1 fruit fly cellular context compared by ENCODE assay signal in genomic region chrX:9047725-9048384, dm6.
TF ChIP-seq lines count a peak whose summit lies in the region.

No protein-coding gene starts in this region.

TF ChIP-seq in whole organism, embryonic, 481 proteins besides CTCF, POLR2A, EP300 and RAD21 (continued from another document and continues in another):
- TF ChIP-seq CG14860 (GFP tag; IDR thresholded peaks at IDR 0.05; lab: Robert Waterston, UW; ENCODE audit: partially characterized antibody) (no peak), ems (GFP tag; optimal IDR thresholded peaks at IDR 0.05; lab: Kevin White, UChicago) (no peak), pzg (GFP tag; optimal IDR thresholded peaks at IDR 0.05; lab: Kevin White, UChicago) (no peak), stwl (tag; optimal IDR thresholded peaks at IDR 0.05; lab: Kevin White, UChicago) (no peak), Mrtf (GFP tag; IDR thresholded peaks at IDR 0.05; lab: Robert Waterston, UW) (no peak), Trl (optimal IDR thresholded peaks at IDR 0.05; lab: Kevin White, UChicago) (peak in 1 of 2 experiments; percentile 8), Trl (GFP tag; optimal IDR thresholded peaks at IDR 0.05; lab: Kevin White, UChicago) (no peak), E2f1 (GFP tag; IDR thresholded peaks at IDR 0.05; lab: Robert Waterston, UW) (peak; percentile 50; the same call in 1 of the 2 replicates), CG4424 (GFP tag; optimal IDR thresholded peaks at IDR 0.05; lab: Kevin White, UChicago) (peak; percentile 67), ind (GFP tag; optimal IDR thresholded peaks at IDR 0.05; lab: Kevin White, UChicago) (peak; percentile 34), CG7928 (GFP tag; optimal IDR thresholded peaks at IDR 0.05; lab: Kevin White, UChicago) (no peak), Aef1 (GFP tag; IDR thresholded peaks at IDR 0.05; lab: Robert Waterston, UW) (no peak), CG4282 (GFP tag; optimal IDR thresholded peaks at IDR 0.05; lab: Kevin White, UChicago) (no peak), ash1 (GFP tag; optimal IDR thresholded peaks at IDR 0.05; lab: Kevin White, UChicago) (no peak), fd102C (GFP tag; optimal IDR thresholded peaks at IDR 0.05; lab: Kevin White, UChicago) (no peak), NfI (GFP tag; optimal IDR thresholded peaks at IDR 0.05; lab: Kevin White, UChicago) (peak; percentile 10), org-1 (GFP tag; optimal IDR thresholded peaks at IDR 0.05; lab: Kevin White, UChicago) (peak; percentile 34), bigmax (GFP tag; optimal IDR thresholded peaks at IDR 0.05; lab: Kevin White, UChicago) (no peak), onecut (GFP tag; IDR thresholded peaks at IDR 0.05; lab: Robert Waterston, UW) (peak; percentile 49), YL-1 (GFP tag; optimal IDR thresholded peaks at IDR 0.05; lab: Kevin White, UChicago) (no peak), Camta (GFP tag; optimal IDR thresholded peaks at IDR 0.05; lab: Kevin White, UChicago) (peak; percentile 19), sim (GFP tag; IDR thresholded peaks at IDR 0.05; lab: Robert Waterston, UW) (peak; percentile 31; the same call in 1 of the 2 replicates), Sry-β (GFP tag; optimal IDR thresholded peaks at IDR 0.05; lab: Kevin White, UChicago) (no peak), crc (GFP tag; optimal IDR thresholded peaks at IDR 0.05; lab: Kevin White, UChicago) (no peak), lilli (GFP tag; optimal IDR thresholded peaks at IDR 0.05; lab: Kevin White, UChicago) (peak; percentile 34), CG13287 (GFP tag; IDR thresholded peaks at IDR 0.05; lab: Robert Waterston, UW; ENCODE audit: partially characterized antibody) (no peak), CG9727 (GFP tag; optimal IDR thresholded peaks at IDR 0.05; lab: Kevin White, UChicago) (peak; percentile 70), ttk (GFP tag; IDR thresholded peaks at IDR 0.05; lab: Robert Waterston, UW) (0 out of 2 replicates have a peak, but pooled peaks have one; percentile 4), ssp (GFP tag; IDR thresholded peaks at IDR 0.05; lab: Robert Waterston, UW) (0 out of 2 replicates have a peak, but pooled peaks have one; percentile 22), CG30020 (tag; optimal IDR thresholded peaks at IDR 0.05; lab: Kevin White, UChicago) (peak; percentile 35), CG12942 (GFP tag; optimal IDR thresholded peaks at IDR 0.05; lab: Kevin White, UChicago) (no peak), Kr (GFP tag; optimal IDR thresholded peaks at IDR 0.05; lab: Kevin White, UChicago) (peak; percentile 77), Sry-δ (GFP tag; optimal IDR thresholded peaks at IDR 0.05; lab: Kevin White, UChicago) (no peak), unpg (GFP tag; optimal IDR thresholded peaks at IDR 0.05; lab: Kevin White, UChicago) (peak; percentile 79), MTF-1 (GFP tag; optimal IDR thresholded peaks at IDR 0.05; lab: Kevin White, UChicago; ENCODE audit: borderline replicate concordance) (peak; percentile 5), az2 (GFP tag; optimal IDR thresholded peaks at IDR 0.05; lab: Kevin White, UChicago) (peak; percentile 63), CG14965 (GFP tag; optimal IDR thresholded peaks at IDR 0.05; lab: Kevin White, UChicago; ENCODE audit: borderline replicate concordance) (no peak), gsb-n (tag; optimal IDR thresholded peaks at IDR 0.05; lab: Kevin White, UChicago) (peak; percentile 91), p53 (GFP tag; optimal IDR thresholded peaks at IDR 0.05; lab: Kevin White, UChicago) (no peak), CG10462 (GFP tag; optimal IDR thresholded peaks at IDR 0.05; lab: Kevin White, UChicago) (no peak), CG42726 (GFP tag; IDR thresholded peaks at IDR 0.05; lab: Robert Waterston, UW; ENCODE audit: partially characterized antibody) (no peak), CG7786 (GFP tag; optimal IDR thresholded peaks at IDR 0.05; lab: Kevin White, UChicago) (no peak), Asciz (GFP tag; optimal IDR thresholded peaks at IDR 0.05; lab: Kevin White, UChicago) (peak; percentile 60), CG7839 (tag; optimal IDR thresholded peaks at IDR 0.05; lab: Kevin White, UChicago) (peak; percentile 82), disco-r (GFP tag; optimal IDR thresholded peaks at IDR 0.05; lab: Kevin White, UChicago) (no peak), tgo (GFP tag; IDR thresholded peaks at IDR 0.05; lab: Robert Waterston, UW) (peak; percentile 31; the same call in 1 of the 3 replicates), crol (GFP tag; IDR thresholded peaks at IDR 0.05; lab: Robert Waterston, UW) (peak; percentile 99), sens (GFP tag; lab: Kevin White, UChicago) (peak; percentile 95), dysf (GFP tag; IDR thresholded peaks at IDR 0.05; lab: Robert Waterston, UW) (peak; percentile 48; the same call in 2 of the 3 replicates), CG3065 (GFP tag; optimal IDR thresholded peaks at IDR 0.05; lab: Kevin White, UChicago) (peak; percentile 17), abd-A (tag; optimal IDR thresholded peaks at IDR 0.05; lab: Kevin White, UChicago) (no peak), cas (GFP tag; IDR thresholded peaks at IDR 0.05; lab: Robert Waterston, UW) (no peak), CG11695 (GFP tag; IDR thresholded peaks at IDR 0.05; lab: Robert Waterston, UW) (0 out of 3 replicates have a peak, but pooled peaks have one; percentile 65), slp2 (GFP tag; optimal IDR thresholded peaks at IDR 0.05; lab: Kevin White, UChicago) (no peak), ase (GFP tag; IDR thresholded peaks at IDR 0.05; lab: Robert Waterston, UW) (no peak), Dref (GFP tag; IDR thresholded peaks at IDR 0.05; lab: Robert Waterston, UW) (no peak), Hand (GFP tag; optimal IDR thresholded peaks at IDR 0.05; lab: Kevin White, UChicago) (no peak), CG4360 (GFP tag; IDR thresholded peaks at IDR 0.05; lab: Robert Waterston, UW) (0 out of 2 replicates have a peak, but pooled peaks have one; percentile 28), Nf-YC (tag; optimal IDR thresholded peaks at IDR 0.05; lab: Kevin White, UChicago) (peak; percentile 55), toy (GFP tag; IDR thresholded peaks at IDR 0.05; lab: Robert Waterston, UW) (no peak), E2f2 (GFP tag; IDR thresholded peaks at IDR 0.05; lab: Robert Waterston, UW) (no peak), vnd (GFP tag; IDR thresholded peaks at IDR 0.05; lab: Robert Waterston, UW; ENCODE audit: partially characterized antibody) (no peak), bsh (GFP tag; optimal IDR thresholded peaks at IDR 0.05; lab: Kevin White, UChicago) (peak; percentile 58 to 87), Abd-B (GFP tag; optimal IDR thresholded peaks at IDR 0.05; lab: Kevin White, UChicago) (peak; percentile 31), en (GFP tag; optimal IDR thresholded peaks at IDR 0.05; lab: Kevin White, UChicago) (no peak), pb (GFP tag; optimal IDR thresholded peaks at IDR 0.05; lab: Kevin White, UChicago) (no peak), Hmx (GFP tag; optimal IDR thresholded peaks at IDR 0.05; lab: Kevin White, UChicago) (peak; percentile 3), sr (GFP tag; IDR thresholded peaks at IDR 0.05; lab: Robert Waterston, UW) (no peak), CG4707 (GFP tag; optimal IDR thresholded peaks at IDR 0.05; lab: Kevin White, UChicago) (peak; percentile 13), kay (GFP tag; optimal IDR thresholded peaks at IDR 0.05; lab: Kevin White, UChicago) (no peak), Neu2 (GFP tag; optimal IDR thresholded peaks at IDR 0.05; lab: Kevin White, UChicago; ENCODE audit: borderline replicate concordance) (no peak), CG2678 (tag; optimal IDR thresholded peaks at IDR 0.05; lab: Kevin White, UChicago) (peak; percentile 79), kni (GFP tag; optimal IDR thresholded peaks at IDR 0.05; lab: Kevin White, UChicago) (peak; percentile 100), Rfx (GFP tag; IDR thresholded peaks at IDR 0.05; lab: Robert Waterston, UW) (no peak), corto (GFP tag; optimal IDR thresholded peaks at IDR 0.05; lab: Kevin White, UChicago) (no peak), CG6272 (GFP tag; IDR thresholded peaks at IDR 0.05; lab: Robert Waterston, UW) (no peak), Dp (GFP tag; optimal IDR thresholded peaks at IDR 0.05; lab: Kevin White, UChicago) (no peak), H2.0 (GFP tag; IDR thresholded peaks at IDR 0.05; lab: Robert Waterston, UW) (0 out of 2 replicates have a peak, but pooled peaks have one; percentile 5), mld (GFP tag; IDR thresholded peaks at IDR 0.05; lab: Robert Waterston, UW; ENCODE audit: partially characterized antibody) (no peak), Dfd (GFP tag; optimal IDR thresholded peaks at IDR 0.05; lab: Kevin White, UChicago) (no peak), CG13624 (GFP tag; optimal IDR thresholded peaks at IDR 0.05; lab: Kevin White, UChicago) (no peak), CG10979 (tag; optimal IDR thresholded peaks at IDR 0.05; lab: Kevin White, UChicago) (peak; percentile 88), CG13296 (GFP tag; optimal IDR thresholded peaks at IDR 0.05; lab: Kevin White, UChicago) (peak; percentile 46), chif (GFP tag; optimal IDR thresholded peaks at IDR 0.05; lab: Kevin White, UChicago) (peak in 1 of 2 experiments; percentile 37), Fer2 (tag; optimal IDR thresholded peaks at IDR 0.05; lab: Kevin White, UChicago) (peak; percentile 6), run (tag; optimal IDR thresholded peaks at IDR 0.05; lab: Kevin White, UChicago) (peak; percentile 49), CG2116 (GFP tag; optimal IDR thresholded peaks at IDR 0.05; lab: Kevin White, UChicago) (peak; percentile 12), CG1529 (GFP tag; optimal IDR thresholded peaks at IDR 0.05; lab: Kevin White, UChicago) (peak; percentile 73), CG12104 (GFP tag; optimal IDR thresholded peaks at IDR 0.05; lab: Kevin White, UChicago) (no peak), CG15601 (tag; optimal IDR thresholded peaks at IDR 0.05; lab: Kevin White, UChicago) (peak; percentile 83), vfl (GFP tag; optimal IDR thresholded peaks at IDR 0.05; lab: Kevin White, UChicago) (no peak), CG4404 (GFP tag; IDR thresholded peaks at IDR 0.05; lab: Robert Waterston, UW) (peak; percentile 45), CG7556 (GFP tag; optimal IDR thresholded peaks at IDR 0.05; lab: Kevin White, UChicago) (peak; percentile 80), ac (GFP tag; optimal IDR thresholded peaks at IDR 0.05; lab: Kevin White, UChicago) (peak; percentile 29), Optix (GFP tag; IDR thresholded peaks at IDR 0.05; lab: Robert Waterston, UW) (no peak), Sox100B (GFP tag; optimal IDR thresholded peaks at IDR 0.05; lab: Kevin White, UChicago) (peak; percentile 74), CG17186 (GFP tag; optimal IDR thresholded peaks at IDR 0.05; lab: Kevin White, UChicago) (no peak), CG11398 (GFP tag; optimal IDR thresholded peaks at IDR 0.05; lab: Kevin White, UChicago) (no peak), gt (GFP tag; IDR thresholded peaks at IDR 0.05; lab: Robert Waterston, UW) (no peak), kah (GFP tag; optimal IDR thresholded peaks at IDR 0.05; lab: Kevin White, UChicago) (peak; percentile 31), CG2120 (GFP tag; optimal IDR thresholded peaks at IDR 0.05; lab: Kevin White, UChicago) (peak; percentile 20), CG12659 (GFP tag; optimal IDR thresholded peaks at IDR 0.05; lab: Kevin White, UChicago) (peak; percentile 52), chn (GFP tag; optimal IDR thresholded peaks at IDR 0.05; lab: Kevin White, UChicago) (peak; percentile 3), usp (GFP tag; optimal IDR thresholded peaks at IDR 0.05; lab: Kevin White, UChicago) (no peak), dimm (GFP tag; IDR thresholded peaks at IDR 0.05; lab: Robert Waterston, UW) (no peak), crp (GFP tag; optimal IDR thresholded peaks at IDR 0.05; lab: Kevin White, UChicago) (peak in 1 of 2 experiments; percentile 4), stc (GFP tag; IDR thresholded peaks at IDR 0.05; lab: Robert Waterston, UW) (peak; percentile 68), chm (GFP tag; IDR thresholded peaks at IDR 0.05; lab: Robert Waterston, UW) (peak; percentile 49; the same call in 1 of the 2 replicates), sc (optimal IDR thresholded peaks at IDR 0.05; lab: Kevin White, UChicago) (no peak), sc (GFP tag; optimal IDR thresholded peaks at IDR 0.05; lab: Kevin White, UChicago) (peak; percentile 60), CG11247 (GFP tag; IDR thresholded peaks at IDR 0.05; lab: Robert Waterston, UW) (no peak), hbn (GFP tag; IDR thresholded peaks at IDR 0.05; lab: Robert Waterston, UW; ENCODE audit: partially characterized antibody) (no peak), Pdp1 (GFP tag; optimal IDR thresholded peaks at IDR 0.05; lab: Kevin White, UChicago) (peak in 1 of 2 experiments; percentile 28), Awh (GFP tag; IDR thresholded peaks at IDR 0.05; lab: Robert Waterston, UW) (peak; percentile 31; the same call in 1 of the 2 replicates), D (optimal IDR thresholded peaks at IDR 0.05; lab: Kevin White, UChicago) (no peak), D (GFP tag; optimal IDR thresholded peaks at IDR 0.05; lab: Kevin White, UChicago) (peak; percentile 73), CG4328 (GFP tag; optimal IDR thresholded peaks at IDR 0.05; lab: Kevin White, UChicago) (no peak), CG6791 (GFP tag; IDR thresholded peaks at IDR 0.05; lab: Robert Waterston, UW; ENCODE audit: partially characterized antibody) (no peak), CG10267 (tag; optimal IDR thresholded peaks at IDR 0.05; lab: Kevin White, UChicago) (peak; percentile 81), CG13424 (tag; optimal IDR thresholded peaks at IDR 0.05; lab: Kevin White, UChicago) (peak; percentile 82), slbo (GFP tag; IDR thresholded peaks at IDR 0.05; lab: Robert Waterston, UW) (no peak), CG16815 (GFP tag; optimal IDR thresholded peaks at IDR 0.05; lab: Kevin White, UChicago) (peak; percentile 63), CG17912 (GFP tag; optimal IDR thresholded peaks at IDR 0.05; lab: Kevin White, UChicago) (no peak), odd (GFP tag; optimal IDR thresholded peaks at IDR 0.05; lab: Kevin White, UChicago) (peak; percentile 57), zfh2 (GFP tag; optimal IDR thresholded peaks at IDR 0.05; lab: Kevin White, UChicago) (no peak), Fer1 (GFP tag; optimal IDR thresholded peaks at IDR 0.05; lab: Kevin White, UChicago) (no peak), CG2129 (GFP tag; IDR thresholded peaks at IDR 0.05; lab: Robert Waterston, UW; ENCODE audit: partially characterized antibody) (no peak), CG8281 (tag; optimal IDR thresholded peaks at IDR 0.05; lab: Kevin White, UChicago) (peak; percentile 48), cg (GFP tag; optimal IDR thresholded peaks at IDR 0.05; lab: Kevin White, UChicago) (no peak), da (GFP tag; optimal IDR thresholded peaks at IDR 0.05; lab: Kevin White, UChicago) (no peak), NK7.1 (GFP tag; optimal IDR thresholded peaks at IDR 0.05; lab: Kevin White, UChicago) (no peak), Vsx1 (GFP tag; optimal IDR thresholded peaks at IDR 0.05; lab: Kevin White, UChicago) (peak; percentile 50)
